Fruit fly (Drosophila melanogaster): ENCODE data around the gene Pura.
A peak's percentile ranks its signal among the peaks of the same experiment; 100 is the strongest.

Pura gene

dm6 chr3L:7592791-7593190 lies at the start of gene Pura:
Gene Pura, plus strand, starts transcription at chr3L:7593091.
- TF ChIP-seq CG8478 (optimal IDR thresholded peaks at IDR 0.05), result no peak
- TF ChIP-seq CTCF (optimal IDR thresholded peaks at IDR 0.05), result no peak

- no peak for TF ChIP-seq CTCF (optimal IDR thresholded peaks at IDR 0.05)
- TF ChIP-seq CG8478 (optimal IDR thresholded peaks at IDR 0.05), result no peak
Measured at dm6 chr3L:7544639-7545183, 48.2 kb upstream of the Pura start.

- no peak for TF ChIP-seq CTCF (optimal IDR thresholded peaks at IDR 0.05)
- no peak for TF ChIP-seq CG8478 (optimal IDR thresholded peaks at IDR 0.05)
Measured at dm6 chr3L:7545562-7545961, 47.3 kb upstream of the Pura start.

- no peak for TF ChIP-seq CG8478 (optimal IDR thresholded peaks at IDR 0.05)
- TF ChIP-seq CTCF (optimal IDR thresholded peaks at IDR 0.05), result no peak
Measured at dm6 chr3L:7550225-7550624, 42.7 kb upstream of the Pura start.

dm6 chr3L:7552446-7552845 lies 40.4 kb upstream of the Pura start:
- no peak for TF ChIP-seq CG8478 (optimal IDR thresholded peaks at IDR 0.05)
- TF ChIP-seq CTCF (optimal IDR thresholded peaks at IDR 0.05), result no peak

- TF ChIP-seq CG8478 (optimal IDR thresholded peaks at IDR 0.05) (no peak), CTCF (optimal IDR thresholded peaks at IDR 0.05) (no peak)
Measured at dm6 chr3L:7553062-7553461, 39.8 kb upstream of the Pura start.

dm6 chr3L:7559937-7560336 lies 33.0 kb upstream of the Pura start, which contains the start of gene CG14837:
Gene CG14837, minus strand, starts transcription at chr3L:7560037.
- TF ChIP-seq CG8478 (optimal IDR thresholded peaks at IDR 0.05), result no peak
- TF ChIP-seq CTCF (optimal IDR thresholded peaks at IDR 0.05), result no peak

dm6 chr3L:7560580-7560979 lies 32.3 kb upstream of the Pura start:
- TF ChIP-seq CTCF (optimal IDR thresholded peaks at IDR 0.05), result peak; percentile 73 to 80
- TF ChIP-seq CG8478 (optimal IDR thresholded peaks at IDR 0.05), result no peak

- TF ChIP-seq CG8478 (optimal IDR thresholded peaks at IDR 0.05) (no peak), CTCF (optimal IDR thresholded peaks at IDR 0.05) (no peak)
Measured at dm6 chr3L:7562310-7562709, 30.6 kb upstream of the Pura start, which contains the start of gene frac. Gene frac, plus strand, starts transcription at chr3L:7562610.

- TF ChIP-seq CG8478 (optimal IDR thresholded peaks at IDR 0.05) (no peak), CTCF (optimal IDR thresholded peaks at IDR 0.05) (no peak)
Measured at dm6 chr3L:7572948-7573347, 19.9 kb upstream of the Pura start.

dm6 chr3L:7583154-7583553 lies 9.7 kb upstream of the Pura start, which contains the start of gene mmm:
Gene mmm, plus strand, starts transcription at chr3L:7583454.
- no peak for TF ChIP-seq CG8478 (optimal IDR thresholded peaks at IDR 0.05)
- no peak for TF ChIP-seq CTCF (optimal IDR thresholded peaks at IDR 0.05)

dm6 chr3L:7590898-7591297 lies 2.0 kb upstream of the Pura start, which contains the start of gene t-Grip84:
Gene t-Grip84, minus strand, starts transcription at chr3L:7590998.
- no peak for TF ChIP-seq CG8478 (optimal IDR thresholded peaks at IDR 0.05)
- no peak for TF ChIP-seq CTCF (optimal IDR thresholded peaks at IDR 0.05)

dm6 chr3L:7592113-7592752 lies 658 bp upstream of the Pura start:
- no peak for TF ChIP-seq CTCF (optimal IDR thresholded peaks at IDR 0.05)
- TF ChIP-seq CG8478 (optimal IDR thresholded peaks at IDR 0.05), result no peak

- TF ChIP-seq CG8478 (optimal IDR thresholded peaks at IDR 0.05) (no peak), CTCF (optimal IDR thresholded peaks at IDR 0.05) (no peak)
Measured at dm6 chr3L:7598329-7598728, 5.4 kb downstream of the Pura start.

- TF ChIP-seq CTCF (optimal IDR thresholded peaks at IDR 0.05), result peak; percentile 47 to 50
- no peak for TF ChIP-seq CG8478 (optimal IDR thresholded peaks at IDR 0.05)
Measured at dm6 chr3L:7601122-7601841, 8.4 kb downstream of the Pura start.

- no peak for TF ChIP-seq CG8478 (optimal IDR thresholded peaks at IDR 0.05)
- TF ChIP-seq CTCF (optimal IDR thresholded peaks at IDR 0.05), result no peak
Measured at dm6 chr3L:7603397-7603796, 10.5 kb downstream of the Pura start.

Data from S2 (cell line).